Worm (Caenorhabditis elegans) whole organism, early embryonic: ENCODE measurements around the gene ZK632.2.

Source experiments
- ama-1 ChIP-seq: fragments of 150-350 bp; optimal IDR thresholded peaks from 2 replicates; lab custom pipeline; 2014
- ceh-13 ChIP-seq: fragments of 200-800 bp; sonication (Bioruptor generic); optimal IDR thresholded peaks from 2 replicates; lab custom pipeline; 2018; ENCODE audit warnings: mild to moderate bottlenecking, missing genetic modification characterization, missing compliant biosample characterization
- ets-7 ChIP-seq: sonication (generic microtip); optimal IDR thresholded peaks from 2 replicates; lab custom pipeline; 2016; ENCODE audit warnings: missing genotype, missing genetic modification characterization, missing compliant biosample characterization

DNA sequence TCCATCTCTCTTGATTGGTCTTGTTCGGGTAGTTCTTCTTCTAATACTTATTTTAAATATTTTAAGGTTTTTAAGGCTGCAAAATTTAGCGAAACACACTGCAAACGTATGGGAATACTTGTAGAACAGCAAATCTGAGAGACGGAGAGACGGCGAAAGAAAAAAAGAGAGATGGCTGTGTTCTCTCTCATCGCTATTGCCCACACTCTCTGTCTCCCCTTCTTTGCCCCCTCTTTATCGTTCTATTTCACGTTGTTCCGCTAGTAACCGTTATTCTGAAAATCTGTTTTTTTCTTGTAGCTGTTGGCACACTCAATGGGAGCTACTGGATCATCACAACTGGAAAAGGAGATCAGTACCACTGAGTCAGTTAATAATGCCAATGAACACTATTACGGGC, 22.6 kb upstream of the ZK632.2 start, which contains the start of gene usp-46:
- no peak for TF ChIP-seq ets-7
- no peak for TF ChIP-seq ceh-13
- TF ChIP-seq ama-1 (lab: Kevin White, UChicago), result no peak
